Worm (Caenorhabditis elegans) whole organism, midembryonic: ENCODE results near the gene C41H7.2.
"Not testable (repeated sequence)": the region's sequence is repeated elsewhere in the genome, so short reads cannot be mapped to it uniquely, and the experiment has no call there.

ENCODE experiments used
- flt-1 ChIP-seq: fragments of 200-800 bp; sonication (Bioruptor generic); IDR thresholded peaks from 2 replicates; pipeline ENCODE4 v1.3.6; 2022; ENCODE audit warnings: missing genetic modification characterization, missing compliant biosample characterization
- klf-2 ChIP-seq: fragments of 200-800 bp; sonication (Bioruptor generic); conservative IDR thresholded peaks from 2 replicates; pipeline ENCODE4 v1.3.6; 2022; ENCODE audit warnings: missing genetic modification reagents, missing genetic modification characterization, missing compliant biosample characterization
- ref-1 ChIP-seq: fragments of 200-800 bp; sonication (Bioruptor generic); conservative IDR thresholded peaks from 2 replicates; pipeline ENCODE4 v1.3.6; 2022; ENCODE audit warnings: missing genetic modification reagents, missing genetic modification characterization, missing compliant biosample characterization
- tab-1 ChIP-seq: fragments of 200-800 bp; sonication (Bioruptor generic); IDR thresholded peaks from 2 replicates; pipeline ENCODE4 v1.3.6; 2022; ENCODE audit warnings: missing genetic modification characterization, missing compliant biosample characterization

- not testable (repeated sequence) for TF ChIP-seq flt-1; ref-1 (GFP tag; lab: Robert Waterston, UW); klf-2 (GFP tag; lab: Robert Waterston, UW); tab-1 (GFP tag; lab: Robert Waterston, UW)
Observed at ce11 chrII:3032480-3032879, 17.9 kb downstream of the C41H7.2 start, which contains the start of gene B0454.6.
